Worm (Caenorhabditis elegans): ENCODE measurements around the gene spl-1.

Gene spl-1

DNA sequence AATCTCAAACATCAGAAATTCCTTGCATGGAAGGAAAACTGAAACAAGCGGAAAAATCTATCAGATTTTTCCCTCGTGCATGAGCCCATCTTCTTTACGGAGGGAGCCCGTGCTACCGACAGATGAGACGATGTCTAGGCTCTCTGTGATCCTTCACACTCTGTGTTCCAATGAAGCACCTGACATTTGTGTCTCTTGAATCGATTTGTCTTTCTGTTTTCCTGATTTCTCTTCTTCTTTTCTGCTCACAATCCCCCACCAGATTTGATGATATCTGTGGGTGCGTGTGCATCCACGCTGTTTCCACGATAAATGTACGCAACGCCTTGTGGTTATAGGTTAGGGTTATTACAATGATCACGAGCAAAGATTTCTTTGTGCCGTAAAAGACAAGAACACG is 4.1 kb downstream of the spl-1 start:
- TF ChIP-seq elt-2 (tag; optimal IDR thresholded peaks at IDR 0.05) (no peak), xbp-1 (tag; optimal IDR thresholded peaks at IDR 0.05) (no peak), zip-4 (GFP tag; optimal IDR thresholded peaks at IDR 0.05) (no peak), ceh-88 (GFP tag; IDR thresholded peaks at IDR 0.05) (no peak), lsy-2 (tag; optimal IDR thresholded peaks at IDR 0.05) (peak in 1 of 2 experiments; percentile 39), fkh-8 (tag; optimal IDR thresholded peaks at IDR 0.05) (no peak), lin-13 (GFP tag; optimal IDR thresholded peaks at IDR 0.05) (no peak), nhr-11 (tag; optimal IDR thresholded peaks at IDR 0.05) (no peak), rnt-1 (tag; optimal IDR thresholded peaks at IDR 0.05) (peak; percentile 39), sptf-1 (tag; optimal IDR thresholded peaks at IDR 0.05) (no peak), snu-23 (GFP tag; optimal IDR thresholded peaks at IDR 0.05) (peak; percentile 24), lin-39 (tag; optimal IDR thresholded peaks at IDR 0.05) (no peak), ceh-8 (GFP tag; optimal IDR thresholded peaks at IDR 0.05) (no peak), mab-9 (GFP tag; IDR thresholded peaks at IDR 0.05) (no peak), mef-2 (tag; optimal IDR thresholded peaks at IDR 0.05) (no peak), dpl-1 (GFP tag; optimal IDR thresholded peaks at IDR 0.05) (no peak), unc-130 (tag; optimal IDR thresholded peaks at IDR 0.05) (peak; percentile 12), C04F5.9 (tag; optimal IDR thresholded peaks at IDR 0.05) (no peak), egl-27 (tag; optimal IDR thresholded peaks at IDR 0.05) (no peak), dsc-1 (tag; optimal IDR thresholded peaks at IDR 0.05) (no peak), ceh-90 (tag; optimal IDR thresholded peaks at IDR 0.05) (no peak), nhr-77 (tag; optimal IDR thresholded peaks at IDR 0.05) (no peak), mep-1 (tag; optimal IDR thresholded peaks at IDR 0.05) (no peak), lin-35 (GFP tag; optimal IDR thresholded peaks at IDR 0.05) (no peak), nhr-71 (tag; optimal IDR thresholded peaks at IDR 0.05) (peak; percentile 34), ceh-82 (tag; optimal IDR thresholded peaks at IDR 0.05) (no peak), ztf-11 (tag; optimal IDR thresholded peaks at IDR 0.05) (no peak), fos-1 (tag; optimal IDR thresholded peaks at IDR 0.05) (no peak), blmp-1 (tag; optimal IDR thresholded peaks at IDR 0.05) (no peak), hlh-4 (tag; optimal IDR thresholded peaks at IDR 0.05) (no peak), C16A3.4 (tag; optimal IDR thresholded peaks at IDR 0.05) (no peak)

DNA sequence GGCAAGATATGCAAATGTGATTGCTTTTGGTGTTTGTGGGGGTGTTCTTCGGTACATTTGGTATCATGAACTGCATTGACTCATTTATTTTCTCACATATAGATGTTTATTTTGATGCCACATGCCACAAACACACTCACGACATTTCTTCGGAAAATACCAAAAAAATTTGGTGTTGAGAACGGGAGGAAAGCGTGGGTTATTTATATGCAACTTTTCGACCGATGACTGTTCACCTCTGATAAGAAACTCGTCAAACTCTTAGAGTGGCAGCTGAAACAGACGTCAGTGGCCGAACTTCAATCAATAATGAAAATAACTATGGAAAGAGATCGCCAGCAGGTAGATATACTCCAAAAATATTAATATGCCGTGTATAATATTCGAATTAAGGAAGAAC is 4.6 kb downstream of the spl-1 start:
- TF ChIP-seq efl-1 (optimal IDR thresholded peaks at IDR 0.05) (no peak), efl-1 (GFP tag; optimal IDR thresholded peaks at IDR 0.05 in 1 of 2) (peak in 1 of 2 experiments; percentile 53), nhr-11 (tag; optimal IDR thresholded peaks at IDR 0.05) (no peak), hpl-2 (GFP tag; optimal IDR thresholded peaks at IDR 0.05) (no peak), tlp-1 (tag; optimal IDR thresholded peaks at IDR 0.05) (no peak)

DNA sequence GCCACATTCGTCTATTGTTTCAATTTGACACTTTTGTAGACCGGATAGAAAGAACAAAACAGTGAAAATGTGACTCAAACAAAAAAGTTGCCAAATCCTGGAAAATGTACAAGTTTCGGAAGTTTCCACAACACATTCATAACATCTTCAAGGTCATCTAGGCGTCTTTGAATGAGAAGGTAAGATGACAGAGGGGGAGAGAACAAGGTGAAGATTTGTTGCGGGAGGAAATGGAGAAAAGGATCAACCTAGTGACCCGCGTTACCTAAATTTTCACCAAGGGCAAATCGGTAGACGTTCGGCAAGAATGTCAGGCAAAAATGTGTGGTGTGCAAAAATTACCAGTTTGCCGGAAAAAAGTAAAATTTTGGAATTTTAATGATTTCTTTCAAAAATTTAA is 5.2 kb downstream of the spl-1 start:
- TF ChIP-seq zip-4 (GFP tag; optimal IDR thresholded peaks at IDR 0.05) = no peak
- no peak for TF ChIP-seq efl-1 (optimal IDR thresholded peaks at IDR 0.05)
- peak in 1 of 2 experiments; percentile 80 for TF ChIP-seq efl-1 (GFP tag; optimal IDR thresholded peaks at IDR 0.05 in 1 of 2)
- peak; percentile 70 for TF ChIP-seq blmp-1 (tag; optimal IDR thresholded peaks at IDR 0.05)

DNA sequence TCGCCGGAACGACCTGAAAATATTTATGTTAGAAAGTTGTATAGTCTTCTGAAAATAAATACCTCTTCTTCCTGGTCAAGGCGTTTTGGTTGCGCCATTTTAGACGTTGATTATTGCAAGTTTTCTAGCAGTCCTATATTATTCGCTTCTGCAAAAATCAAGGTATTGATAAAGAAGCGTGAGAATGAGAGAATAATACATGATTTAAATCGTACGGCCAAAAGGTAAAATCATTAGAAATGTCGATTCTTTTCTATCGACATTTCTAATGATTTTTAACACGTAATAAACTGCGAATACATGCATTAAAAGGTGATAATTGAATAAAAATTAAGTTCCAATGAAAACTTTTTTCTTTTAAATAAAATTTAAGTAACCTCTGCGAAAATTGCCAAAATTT is 7.1 kb downstream of the spl-1 start, which contains the start of gene fln-1:
TSS of gene fln-1 (minus strand) at position 101 of the 400 bp plus-strand sequence.
- TF ChIP-seq ceh-88 (GFP tag; IDR thresholded peaks at IDR 0.05) = no peak
- TF ChIP-seq lin-14 (GFP tag; optimal IDR thresholded peaks at IDR 0.05) = no peak
- no peak for TF ChIP-seq efl-1 (optimal IDR thresholded peaks at IDR 0.05)
- TF ChIP-seq efl-1 (GFP tag; optimal IDR thresholded peaks at IDR 0.05 in 1 of 2) = peak in 1 of 2 experiments; percentile 48
- TF ChIP-seq mdl-1 (tag; optimal IDR thresholded peaks at IDR 0.05) = no peak
- no peak for TF ChIP-seq ceh-8 (GFP tag; optimal IDR thresholded peaks at IDR 0.05)
- no peak for TF ChIP-seq vab-15 (tag; optimal IDR thresholded peaks at IDR 0.05)

Data from whole organism, L1 larva.